Fruit fly (Drosophila melanogaster) whole organism, embryonic: ENCODE measurements around the gene Bet3.

ENCODE experiments used
- CG10543 ChIP-seq: fragments of 200-800 bp; sonication (Bioruptor generic); optimal IDR thresholded peaks from 3 replicates; lab custom pipeline; 2017; ENCODE audit warnings: missing biosample characterization, mild to moderate bottlenecking, missing genetic modification characterization, moderate library complexity
- CG11695 ChIP-seq: fragments of 200-800 bp; sonication (Bioruptor generic); IDR thresholded peaks from 3 replicates; pipeline ENCODE4 v1.3.6; 2022; ENCODE audit warnings: missing biosample characterization, missing genetic modification characterization
- CG12071 ChIP-seq: fragments of 200-800 bp; sonication (Bioruptor generic); optimal IDR thresholded peaks from 3 replicates; lab custom pipeline; 2018; ENCODE audit warnings: missing biosample characterization, mild to moderate bottlenecking, missing genetic modification characterization
- CG12219 ChIP-seq: fragments of 200-800 bp; sonication (Bioruptor generic); optimal IDR thresholded peaks from 3 replicates; lab custom pipeline; 2018; ENCODE audit warnings: missing biosample characterization, mild to moderate bottlenecking, missing genetic modification characterization
- CG12769 ChIP-seq: fragments of 200-800 bp; sonication (Bioruptor generic); optimal IDR thresholded peaks from 2 replicates; lab custom pipeline; 2019; ENCODE audit warnings: missing biosample characterization, mild to moderate bottlenecking, missing genetic modification characterization, moderate library complexity
- CG15696 ChIP-seq: fragments of 200-800 bp; sonication (Bioruptor generic); optimal IDR thresholded peaks from 2 replicates; lab custom pipeline; 2019; ENCODE audit warnings: missing biosample characterization, mild to moderate bottlenecking, missing genetic modification characterization, moderate library complexity
- CG2875 ChIP-seq: fragments of 200-800 bp; sonication (Bioruptor generic); optimal IDR thresholded peaks from 2 replicates; lab custom pipeline; 2017; ENCODE audit warnings: missing biosample characterization, mild to moderate bottlenecking, missing genetic modification characterization, missing genetic modification reagents
- CG3281 ChIP-seq: fragments of 200-800 bp; sonication (Bioruptor generic); optimal IDR thresholded peaks from 3 replicates; lab custom pipeline; 2017; ENCODE audit warnings: missing biosample characterization, mild to moderate bottlenecking, missing genetic modification characterization
- CG33557 ChIP-seq: fragments of 200-800 bp; sonication (Bioruptor generic); optimal IDR thresholded peaks from 2 replicates; lab custom pipeline; 2019; ENCODE audit warnings: missing biosample characterization, mild to moderate bottlenecking, missing genetic modification characterization, moderate library complexity
- CG3847 ChIP-seq: fragments of 200-800 bp; sonication (Bioruptor generic); IDR thresholded peaks from 2 replicates; pipeline ENCODE4 v1.3.6; 2022; ENCODE audit warnings: missing biosample characterization, missing genetic modification characterization
- CG42726 ChIP-seq: fragments of 200-800 bp; sonication (Bioruptor generic); IDR thresholded peaks from 2 replicates; pipeline ENCODE4 v1.3.6; 2022; ENCODE audit warnings: missing biosample characterization, missing genetic modification characterization; ENCODE audit not compliant: partially characterized antibody
- CG4328 ChIP-seq: fragments of 200-800 bp; sonication (Bioruptor generic); optimal IDR thresholded peaks from 3 replicates; lab custom pipeline; 2017; ENCODE audit warnings: missing biosample characterization, missing genetic modification reagents, missing genetic modification characterization
- CG4360 ChIP-seq: fragments of 200-800 bp; sonication (Bioruptor generic); IDR thresholded peaks from 2 replicates; pipeline ENCODE4 v1.3.6; 2022; ENCODE audit warnings: missing biosample characterization, missing genetic modification characterization
- CG4820 ChIP-seq: fragments of 200-800 bp; sonication (Bioruptor generic); optimal IDR thresholded peaks from 3 replicates; lab custom pipeline; 2016; ENCODE audit warnings: missing biosample characterization, missing genetic modification characterization
- CG5180 ChIP-seq: fragments of 200-800 bp; sonication (Bioruptor generic); optimal IDR thresholded peaks from 3 replicates; lab custom pipeline; 2017; ENCODE audit warnings: missing biosample characterization, missing genetic modification characterization, mild to moderate bottlenecking, moderate library complexity, missing genetic modification reagents
- CG6683 ChIP-seq: fragments of 200-800 bp; sonication (Bioruptor generic); optimal IDR thresholded peaks from 2 replicates; lab custom pipeline; 2017; ENCODE audit warnings: missing biosample characterization, mild to moderate bottlenecking, missing genetic modification characterization, missing genetic modification reagents
- CG8478 ChIP-seq: fragments of >200 bp; optimal IDR thresholded peaks from 2 replicates; lab custom pipeline; 2018
- CG9797 ChIP-seq: fragments of 200-800 bp; sonication (Bioruptor generic); optimal IDR thresholded peaks from 3 replicates; lab custom pipeline; 2018; ENCODE audit warnings: missing biosample characterization, mild to moderate bottlenecking, missing genetic modification characterization
- CkIIα-i1 ChIP-seq: fragments of 200-800 bp; sonication (Bioruptor generic); IDR thresholded peaks from 2 replicates; pipeline ENCODE4 v1.3.6; 2022; ENCODE audit warnings: missing biosample characterization, missing genetic modification characterization
- Dbx ChIP-seq: fragments of 200-800 bp; sonication (Bioruptor generic); IDR thresholded peaks from 3 replicates; pipeline ENCODE4 v1.3.6; 2022; ENCODE audit warnings: missing biosample characterization, missing genetic modification characterization
- Dek ChIP-seq: fragments of 200-800 bp; sonication (Bioruptor generic); optimal IDR thresholded peaks from 3 replicates; lab custom pipeline; 2019; ENCODE audit warnings: missing biosample characterization, mild to moderate bottlenecking, missing genetic modification characterization, moderate library complexity
- Hey ChIP-seq: fragments of 200-800 bp; sonication (Bioruptor generic); optimal IDR thresholded peaks from 3 replicates; lab custom pipeline; 2018; ENCODE audit warnings: missing biosample characterization, mild to moderate bottlenecking, missing genetic modification characterization
- MTF-1 ChIP-seq: fragments of 200-800 bp; sonication (Bioruptor generic); optimal IDR thresholded peaks from 2 replicates; lab custom pipeline; 2018; ENCODE audit warnings: missing biosample characterization, mild to moderate bottlenecking, missing genetic modification characterization, borderline replicate concordance
- Pdp1 ChIP-seq, 2 experiments: fragments of 200-800 bp; sonication (Bioruptor generic); optimal IDR thresholded peaks; 3 replicates each; lab custom pipeline; 2016; ENCODE audit warnings: missing biosample characterization in 2 of 2, missing genetic modification characterization in 2 of 2, mild to moderate bottlenecking in 1 of 2, moderate library complexity in 1 of 2
- Rfx ChIP-seq: fragments of 200-800 bp; sonication (Bioruptor generic); IDR thresholded peaks from 2 replicates; pipeline ENCODE4 v1.3.6; 2022; ENCODE audit warnings: missing biosample characterization, missing genetic modification characterization
- Side ChIP-seq: fragments of 200-800 bp; sonication (Bioruptor generic); optimal IDR thresholded peaks from 2 replicates; lab custom pipeline; 2016; ENCODE audit warnings: missing biosample characterization, missing genetic modification characterization
- Trl ChIP-seq, 3 experiments: fragments of >200 bp in 2 of 3; fragments of 200-800 bp in 1 of 3; sonication (Bioruptor generic) in 1 of 3; optimal IDR thresholded peaks; 2 replicates in 1 of 3; 3 replicates in 2 of 3; lab custom pipeline; 2016 to 2017; ENCODE audit warnings: missing biosample characterization in 1 of 3, missing genetic modification characterization in 1 of 3
- br ChIP-seq: fragments of >200 bp; optimal IDR thresholded peaks from 2 replicates; lab custom pipeline; 2017
- bsh ChIP-seq, 2 experiments: fragments of 200-800 bp; sonication (Bioruptor generic); optimal IDR thresholded peaks; 2 replicates each; lab custom pipeline; 2017 to 2018; ENCODE audit warnings: mild to moderate bottlenecking in 2 of 2, missing biosample characterization in 2 of 2, missing genetic modification characterization in 2 of 2, moderate library complexity in 1 of 2
- corto ChIP-seq: fragments of 200-800 bp; sonication (Bioruptor generic); optimal IDR thresholded peaks from 2 replicates; lab custom pipeline; 2016; ENCODE audit warnings: missing biosample characterization, mild to moderate bottlenecking, missing genetic modification characterization, moderate library complexity
- danr ChIP-seq: fragments of 200-800 bp; sonication (Bioruptor generic); IDR thresholded peaks from 2 replicates; pipeline ENCODE4 v1.3.6; 2022; ENCODE audit warnings: missing biosample characterization, missing genetic modification characterization
- dimm ChIP-seq: fragments of 200-800 bp; sonication (Bioruptor generic); IDR thresholded peaks from 2 replicates; pipeline ENCODE4 v1.3.6; 2022; ENCODE audit warnings: missing biosample characterization, missing genetic modification characterization
- exex ChIP-seq: fragments of 200-800 bp; sonication (Bioruptor generic); optimal IDR thresholded peaks from 4 replicates; lab custom pipeline; 2018; ENCODE audit warnings: missing biosample characterization, mild to moderate bottlenecking, missing genetic modification characterization, moderate library complexity
- eyg ChIP-seq: fragments of 200-800 bp; sonication (Bioruptor generic); optimal IDR thresholded peaks from 3 replicates; lab custom pipeline; 2016; ENCODE audit warnings: missing biosample characterization, missing genetic modification characterization
- fu2 ChIP-seq: fragments of 200-800 bp; sonication (Bioruptor generic); optimal IDR thresholded peaks from 2 replicates; lab custom pipeline; 2016; ENCODE audit warnings: missing biosample characterization, missing genetic modification characterization
- gfzf ChIP-seq: fragments of 200-800 bp; sonication (Bioruptor generic); optimal IDR thresholded peaks from 2 replicates; lab custom pipeline; 2016; ENCODE audit warnings: missing biosample characterization, mild to moderate bottlenecking, missing genetic modification characterization, moderate library complexity
- kah ChIP-seq: fragments of 200-800 bp; sonication (Bioruptor generic); optimal IDR thresholded peaks from 2 replicates; lab custom pipeline; 2018; ENCODE audit warnings: missing biosample characterization, mild to moderate bottlenecking, missing genetic modification characterization
- nerfin-1 ChIP-seq: fragments of 200-800 bp; sonication (Bioruptor generic); optimal IDR thresholded peaks from 3 replicates; lab custom pipeline; 2019; ENCODE audit warnings: missing biosample characterization, mild to moderate bottlenecking, missing genetic modification characterization, moderate library complexity
- nom ChIP-seq: fragments of 200-800 bp; sonication (Bioruptor generic); optimal IDR thresholded peaks from 2 replicates; lab custom pipeline; 2017; ENCODE audit warnings: missing biosample characterization, missing genetic modification characterization, mild to moderate bottlenecking, moderate library complexity, missing genetic modification reagents
- oc ChIP-seq: fragments of 200-800 bp; sonication (Bioruptor generic); optimal IDR thresholded peaks from 2 replicates; lab custom pipeline; 2018; ENCODE audit warnings: missing biosample characterization, mild to moderate bottlenecking, missing genetic modification characterization, moderate library complexity
- onecut ChIP-seq: fragments of 200-800 bp; sonication (Bioruptor generic); IDR thresholded peaks from 2 replicates; pipeline ENCODE4 v1.3.6; 2022; ENCODE audit warnings: missing biosample characterization, missing genetic modification characterization
- phol ChIP-seq: fragments of 200-800 bp; sonication (Bioruptor generic); optimal IDR thresholded peaks from 3 replicates; lab custom pipeline; 2018; ENCODE audit warnings: missing biosample characterization, mild to moderate bottlenecking, missing genetic modification characterization, moderate library complexity
- prd ChIP-seq, 3 experiments: fragments of >200 bp in 2 of 3; fragments of 200-800 bp in 1 of 3; sonication (Bioruptor generic) in 1 of 3; optimal IDR thresholded peaks in 2 of 3; IDR thresholded peaks in 1 of 3; 2 replicates in 2 of 3; 3 replicates in 1 of 3; pipeline versions ENCODE4 v1.3.6 to Lab custom; 2017 to 2022; ENCODE audit warnings: missing biosample characterization in 1 of 3, missing genetic modification characterization in 1 of 3
- salm ChIP-seq: fragments of 200-800 bp; sonication (Bioruptor generic); optimal IDR thresholded peaks from 2 replicates; lab custom pipeline; 2018; ENCODE audit warnings: missing biosample characterization, mild to moderate bottlenecking, missing genetic modification characterization
- sd ChIP-seq: fragments of 200-800 bp; sonication (Bioruptor generic); optimal IDR thresholded peaks from 3 replicates; lab custom pipeline; 2018; ENCODE audit warnings: missing biosample characterization, mild to moderate bottlenecking, missing genetic modification characterization, moderate library complexity
- sens ChIP-seq: fragments of 200-800 bp; sonication (Bioruptor generic); peaks from one replicate; lab custom pipeline; 2016; ENCODE audit warnings: missing biosample characterization, missing genetic modification characterization
- seq ChIP-seq: fragments of 200-800 bp; sonication (Bioruptor generic); IDR thresholded peaks from 2 replicates; pipeline ENCODE4 v1.3.6; 2022; ENCODE audit warnings: missing biosample characterization, missing genetic modification characterization
- shn ChIP-seq: fragments of 200-800 bp; sonication (Bioruptor generic); optimal IDR thresholded peaks from 3 replicates; lab custom pipeline; 2016; ENCODE audit warnings: missing biosample characterization, missing genetic modification characterization
- yki ChIP-seq: fragments of >200 bp; optimal IDR thresholded peaks from 3 replicates; lab custom pipeline; 2018

The Bet3 gene

DNA sequence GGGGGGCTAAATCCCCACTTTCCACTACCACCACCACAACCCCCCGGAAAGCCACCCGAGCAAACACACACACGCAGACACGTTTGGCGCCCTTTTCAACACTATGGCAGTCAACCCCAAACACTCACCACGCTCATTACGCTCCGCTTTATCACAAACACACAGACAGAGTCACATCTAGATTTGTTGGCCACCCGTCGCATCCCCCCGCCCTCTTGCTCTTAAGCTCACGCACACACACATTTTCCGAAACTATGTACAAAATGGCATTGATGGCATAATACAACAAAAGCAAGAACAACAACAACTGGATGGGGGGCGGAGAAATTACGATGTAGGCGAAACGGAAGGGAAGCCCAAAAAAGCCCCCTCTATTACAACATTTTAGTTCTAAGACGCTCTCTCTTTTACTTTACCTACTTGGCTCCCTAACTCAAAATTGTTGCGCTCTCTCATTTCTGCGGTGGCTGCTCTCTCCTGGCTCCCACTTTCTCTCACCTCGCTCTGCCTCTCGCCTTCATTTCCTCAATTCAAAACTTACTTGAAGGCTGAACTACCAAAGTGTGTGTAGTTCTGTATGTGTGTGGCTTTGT, 23.7 kb upstream of the Bet3 start (continued):
- peak; percentile 22 for TF ChIP-seq CG12071
- TF ChIP-seq CG12769 (tag; lab: Kevin White, UChicago) = peak; percentile 30
- no peak for TF ChIP-seq CG11695
- TF ChIP-seq Trl (optimal IDR thresholded peaks at IDR 0.05; lab: Kevin White, UChicago) = peak; percentile 83 to 84
- TF ChIP-seq Trl (GFP tag; optimal IDR thresholded peaks at IDR 0.05; lab: Kevin White, UChicago) = no peak
- TF ChIP-seq danr = no peak
- TF ChIP-seq CG4328 (GFP tag; lab: Kevin White, UChicago) = peak; percentile 38
- TF ChIP-seq CG3281 = no peak
- 0 out of 2 replicates have a peak, but pooled peaks have one; percentile 36 for TF ChIP-seq CG42726 (GFP tag; lab: Robert Waterston, UW)
- TF ChIP-seq yki = peak; percentile 49
- peak; percentile 43 for TF ChIP-seq kah (GFP tag; lab: Kevin White, UChicago)
- TF ChIP-seq CG2875 (GFP tag; lab: Kevin White, UChicago) = no peak
- peak; percentile 15; the same call in 1 of the 2 replicates for TF ChIP-seq onecut (GFP tag; lab: Robert Waterston, UW)
- peak in 1 of 2 experiments; percentile 88 for TF ChIP-seq Pdp1 (GFP tag; optimal IDR thresholded peaks at IDR 0.05; lab: Kevin White, UChicago)
- TF ChIP-seq Side (GFP tag; lab: Kevin White, UChicago) = peak; percentile 1
- TF ChIP-seq phol (tag; lab: Kevin White, UChicago) = peak; percentile 5
- TF ChIP-seq CG5180 (GFP tag; lab: Kevin White, UChicago) = no peak
- 0 out of 2 replicates have a peak, but pooled peaks have one; percentile 17 for TF ChIP-seq CG3847 (GFP tag; lab: Robert Waterston, UW)
- TF ChIP-seq exex (tag; lab: Kevin White, UChicago) = peak; percentile 16
- TF ChIP-seq sens (GFP tag; lab: Kevin White, UChicago) = peak; percentile 31
- peak; percentile 77 for TF ChIP-seq CG8478 (lab: Kevin White, UChicago)
- peak; percentile 30 for TF ChIP-seq Hey (tag; lab: Kevin White, UChicago)
- peak; percentile 6 for TF ChIP-seq oc (tag; lab: Kevin White, UChicago)
- peak; percentile 50 for TF ChIP-seq CG10543 (GFP tag; lab: Kevin White, UChicago)

DNA sequence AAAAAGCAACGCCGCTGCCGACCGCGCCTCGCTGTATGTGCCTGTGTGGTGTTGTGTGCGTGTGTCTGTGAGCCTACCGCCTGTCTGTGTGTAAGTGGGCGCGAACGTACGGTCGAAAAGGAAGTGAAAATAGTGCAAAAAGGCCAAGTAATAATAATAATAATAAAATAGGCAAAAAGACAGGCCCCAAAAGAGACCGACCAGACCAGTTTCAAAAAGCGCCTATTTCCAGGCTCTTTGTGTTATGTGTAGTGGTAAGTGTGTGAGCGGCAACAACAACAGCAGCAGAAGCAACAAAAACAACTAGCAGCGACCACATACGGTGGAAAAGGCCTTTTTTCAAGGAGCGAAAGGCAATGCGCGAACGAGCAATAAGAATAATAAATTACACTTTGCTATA, 20.7 kb upstream of the Bet3 start:
- TF ChIP-seq Rfx (GFP tag; lab: Robert Waterston, UW) (no peak), shn (GFP tag; lab: Kevin White, UChicago) (no peak), gfzf (GFP tag; lab: Kevin White, UChicago) (no peak), CG6683 (no peak), nom (peak; percentile 92), Dbx (GFP tag; lab: Robert Waterston, UW) (no peak), salm (tag; lab: Kevin White, UChicago) (no peak), bsh (GFP tag; optimal IDR thresholded peaks at IDR 0.05; lab: Kevin White, UChicago) (peak in 1 of 2 experiments; percentile 20), CG4360 (GFP tag; lab: Robert Waterston, UW) (peak; percentile 69), fu2 (GFP tag; lab: Kevin White, UChicago) (no peak), nerfin-1 (tag; lab: Kevin White, UChicago) (no peak), CG9797 (GFP tag; lab: Kevin White, UChicago) (no peak), CG33557 (GFP tag; lab: Kevin White, UChicago) (no peak), exex (tag; lab: Kevin White, UChicago) (no peak), eyg (GFP tag; lab: Kevin White, UChicago) (no peak), CG4820 (GFP tag; lab: Kevin White, UChicago) (no peak), corto (GFP tag; lab: Kevin White, UChicago) (no peak), CG15696 (tag; lab: Kevin White, UChicago) (no peak), dimm (GFP tag; lab: Robert Waterston, UW) (no peak), Dek (tag; lab: Kevin White, UChicago) (no peak), sd (tag; lab: Kevin White, UChicago) (no peak), prd (optimal IDR thresholded peaks at IDR 0.05; lab: Kevin White, UChicago) (no peak), prd (GFP tag; IDR thresholded peaks at IDR 0.05; lab: Robert Waterston, UW) (no peak), sens (GFP tag; lab: Kevin White, UChicago) (no peak), MTF-1 (GFP tag; lab: Kevin White, UChicago) (no peak), br (lab: Kevin White, UChicago) (no peak), seq (GFP tag; lab: Robert Waterston, UW) (no peak), CG12219 (GFP tag; lab: Kevin White, UChicago) (no peak), CkIIα-i1 (GFP tag; lab: Robert Waterston, UW) (no peak)
